Worm (Caenorhabditis elegans): Measurements from ENCODE around the gene lgc-28.

- TF ChIP-seq aly-1 (tag; optimal IDR thresholded peaks at IDR 0.05) (no peak), sea-1 (GFP tag; conservative IDR thresholded peaks at IDR 0.05) (no peak), tbx-11 (GFP tag; IDR thresholded peaks at IDR 0.05) (no peak), ama-1 (optimal IDR thresholded peaks at IDR 0.05) (no peak), F13C5.2 (tag; optimal IDR thresholded peaks at IDR 0.05) (no peak), flt-1 (GFP tag; IDR thresholded peaks at IDR 0.05) (no peak), ets-7 (tag; optimal IDR thresholded peaks at IDR 0.05) (no peak), tbx-37 (GFP tag; conservative IDR thresholded peaks at IDR 0.05) (no peak), B0310.2 (tag; optimal IDR thresholded peaks at IDR 0.05) (no peak), hmg-4 (GFP tag; optimal IDR thresholded peaks at IDR 0.05) (no peak), ceh-36 (tag; optimal IDR thresholded peaks at IDR 0.05) (peak; percentile 52)
Observed at ce11 chrII:2611009-2611408, 13.9 kb upstream of the lgc-28 start.

All from whole organism, early embryonic.